Fruit fly (Drosophila melanogaster) whole organism, embryonic: ENCODE data around the gene CG43251.

Experiments used
- Ada2b ChIP-seq: fragments of 200-800 bp; sonication (Bioruptor generic); IDR thresholded peaks from 2 replicates; pipeline ENCODE4 v1.3.6; 2022; ENCODE audit warnings: missing biosample characterization, missing genetic modification characterization
- Antp ChIP-seq: fragments of 200-800 bp; sonication (Bioruptor generic); optimal IDR thresholded peaks from 3 replicates; lab custom pipeline; 2016; ENCODE audit warnings: missing biosample characterization, missing genetic modification characterization
- Atf6 ChIP-seq: fragments of 200-800 bp; sonication (Bioruptor generic); IDR thresholded peaks from 2 replicates; pipeline ENCODE4 v1.3.6; 2022; ENCODE audit warnings: missing biosample characterization, missing genetic modification characterization
- B-H1 ChIP-seq: fragments of 200-800 bp; sonication (Bioruptor generic); IDR thresholded peaks from 3 replicates; pipeline ENCODE4 v1.3.6; 2022; ENCODE audit warnings: missing biosample characterization, missing genetic modification characterization
- C15 ChIP-seq: fragments of 200-800 bp; sonication (Bioruptor generic); IDR thresholded peaks from 3 replicates; pipeline ENCODE4 v1.3.6; 2022; ENCODE audit warnings: missing biosample characterization, missing genetic modification characterization
- CG10267 ChIP-seq: fragments of 200-800 bp; sonication (Bioruptor generic); optimal IDR thresholded peaks from 2 replicates; lab custom pipeline; 2018; ENCODE audit warnings: missing biosample characterization, mild to moderate bottlenecking, missing genetic modification characterization, moderate library complexity
- CG11560 ChIP-seq: fragments of 200-800 bp; sonication (Bioruptor generic); IDR thresholded peaks from 3 replicates; pipeline ENCODE4 v1.3.6; 2022; ENCODE audit warnings: missing biosample characterization, missing genetic modification characterization
- CG15479 ChIP-seq: fragments of 200-800 bp; sonication (Bioruptor generic); optimal IDR thresholded peaks from 3 replicates; lab custom pipeline; 2019; ENCODE audit warnings: missing biosample characterization, mild to moderate bottlenecking, missing genetic modification characterization, moderate library complexity
- CG18599 ChIP-seq: fragments of 200-800 bp; sonication (Bioruptor generic); optimal IDR thresholded peaks from 3 replicates; lab custom pipeline; 2017; ENCODE audit warnings: missing biosample characterization, missing genetic modification characterization, mild to moderate bottlenecking, moderate library complexity, missing genetic modification reagents
- CG2129 ChIP-seq: fragments of 200-800 bp; sonication (Bioruptor generic); IDR thresholded peaks from 2 replicates; pipeline ENCODE4 v1.3.6; 2022; ENCODE audit warnings: missing biosample characterization, missing genetic modification characterization; ENCODE audit not compliant: partially characterized antibody
- CG42726 ChIP-seq: fragments of 200-800 bp; sonication (Bioruptor generic); IDR thresholded peaks from 2 replicates; pipeline ENCODE4 v1.3.6; 2022; ENCODE audit warnings: missing biosample characterization, missing genetic modification characterization; ENCODE audit not compliant: partially characterized antibody
- CG4360 ChIP-seq: fragments of 200-800 bp; sonication (Bioruptor generic); IDR thresholded peaks from 2 replicates; pipeline ENCODE4 v1.3.6; 2022; ENCODE audit warnings: missing biosample characterization, missing genetic modification characterization
- CG6813 ChIP-seq: fragments of 200-800 bp; sonication (Bioruptor generic); optimal IDR thresholded peaks from 2 replicates; lab custom pipeline; 2017; ENCODE audit warnings: missing biosample characterization, missing genetic modification characterization, mild to moderate bottlenecking, moderate library complexity, missing genetic modification reagents
- CG7928 ChIP-seq: fragments of 200-800 bp; sonication (Bioruptor generic); optimal IDR thresholded peaks from 2 replicates; lab custom pipeline; 2017; ENCODE audit warnings: missing biosample characterization, mild to moderate bottlenecking, missing genetic modification characterization
- CG9609 ChIP-seq: fragments of 200-800 bp; sonication (Bioruptor generic); optimal IDR thresholded peaks from 3 replicates; lab custom pipeline; 2016; ENCODE audit warnings: missing biosample characterization, missing genetic modification characterization
- CHES-1-like ChIP-seq: fragments of 200-800 bp; sonication (Bioruptor generic); optimal IDR thresholded peaks from 2 replicates; lab custom pipeline; 2016; ENCODE audit warnings: missing biosample characterization, missing genetic modification characterization
- CTCF ChIP-seq: fragments of 200-800 bp; sonication (Bioruptor generic); optimal IDR thresholded peaks from 2 replicates; lab custom pipeline; 2017; ENCODE audit warnings: missing biosample characterization, mild to moderate bottlenecking, missing genetic modification characterization, moderate library complexity
- D19A ChIP-seq: fragments of 200-800 bp; optimal IDR thresholded peaks from 3 replicates; lab custom pipeline; 2019; ENCODE audit warnings: missing biosample characterization, mild to moderate bottlenecking, missing genetic modification characterization, moderate library complexity
- Deaf1 ChIP-seq: fragments of 200-800 bp; optimal IDR thresholded peaks from 3 replicates; lab custom pipeline; 2019; ENCODE audit warnings: missing biosample characterization, mild to moderate bottlenecking, missing genetic modification characterization, moderate library complexity
- Dip3 ChIP-seq: fragments of 200-800 bp; sonication (Bioruptor generic); optimal IDR thresholded peaks from 3 replicates; lab custom pipeline; 2016; ENCODE audit warnings: missing biosample characterization, missing genetic modification characterization
- Ets97D ChIP-seq: fragments of 200-800 bp; sonication (Bioruptor generic); optimal IDR thresholded peaks from 3 replicates; lab custom pipeline; 2016; ENCODE audit warnings: missing biosample characterization, missing genetic modification characterization
- HLHmδ ChIP-seq: fragments of 200-800 bp; sonication (Bioruptor generic); optimal IDR thresholded peaks from 2 replicates; lab custom pipeline; 2018; ENCODE audit warnings: missing biosample characterization, mild to moderate bottlenecking, missing genetic modification characterization, moderate library complexity
- Hmx ChIP-seq: fragments of 200-800 bp; sonication (Bioruptor generic); optimal IDR thresholded peaks from 2 replicates; lab custom pipeline; 2016; ENCODE audit warnings: missing biosample characterization, missing genetic modification characterization
- Oaz ChIP-seq: fragments of 200-800 bp; sonication (Bioruptor generic); IDR thresholded peaks from 2 replicates; pipeline ENCODE4 v1.3.6; 2022; ENCODE audit warnings: missing biosample characterization, missing genetic modification characterization
- PHDP ChIP-seq: fragments of 200-800 bp; sonication (Bioruptor generic); optimal IDR thresholded peaks from 3 replicates; lab custom pipeline; 2018; ENCODE audit warnings: missing biosample characterization, mild to moderate bottlenecking, missing genetic modification characterization, moderate library complexity
- Six4 ChIP-seq: fragments of 200-800 bp; sonication (Bioruptor generic); optimal IDR thresholded peaks from 2 replicates; lab custom pipeline; 2016; ENCODE audit warnings: missing biosample characterization, missing genetic modification characterization
- Spps ChIP-seq: fragments of 200-800 bp; sonication (Bioruptor generic); optimal IDR thresholded peaks from 2 replicates; lab custom pipeline; 2018; ENCODE audit warnings: missing biosample characterization, mild to moderate bottlenecking, missing genetic modification characterization
- TFAM ChIP-seq: fragments of 200-800 bp; sonication (Bioruptor generic); optimal IDR thresholded peaks from 2 replicates; lab custom pipeline; 2017; ENCODE audit warnings: missing biosample characterization, missing genetic modification characterization, inconsistent platforms
- Xbp1 ChIP-seq: fragments of 200-800 bp; sonication (Bioruptor generic); optimal IDR thresholded peaks from 3 replicates; lab custom pipeline; 2016; ENCODE audit warnings: missing biosample characterization, mild to moderate bottlenecking, missing genetic modification characterization
- YL-1 ChIP-seq: fragments of 200-800 bp; sonication (Bioruptor generic); optimal IDR thresholded peaks from 3 replicates; lab custom pipeline; 2017; ENCODE audit warnings: missing biosample characterization, mild to moderate bottlenecking, missing genetic modification characterization
- bcd ChIP-seq: fragments of 200-800 bp; sonication (Bioruptor generic); optimal IDR thresholded peaks from 2 replicates; lab custom pipeline; 2017; ENCODE audit warnings: missing biosample characterization, mild to moderate bottlenecking, missing genetic modification characterization
- bigmax ChIP-seq: fragments of 200-800 bp; sonication (Bioruptor generic); optimal IDR thresholded peaks from 2 replicates; lab custom pipeline; 2018; ENCODE audit warnings: missing biosample characterization, mild to moderate bottlenecking, missing genetic modification characterization
- croc ChIP-seq: fragments of 200-800 bp; sonication (Bioruptor generic); conservative IDR thresholded peaks from 3 replicates; pipeline ENCODE4 v1.3.6; 2022; ENCODE audit warnings: missing biosample characterization, missing genetic modification characterization
- cwo ChIP-seq: fragments of 200-800 bp; sonication (Bioruptor generic); optimal IDR thresholded peaks from 3 replicates; lab custom pipeline; 2017; ENCODE audit warnings: missing biosample characterization, missing genetic modification characterization, mild to moderate bottlenecking, moderate library complexity, missing genetic modification reagents
- dan ChIP-seq: fragments of 200-800 bp; sonication (Bioruptor generic); IDR thresholded peaks from 2 replicates; pipeline ENCODE4 v1.3.6; 2022; ENCODE audit warnings: missing biosample characterization, missing genetic modification characterization
- danr ChIP-seq: fragments of 200-800 bp; sonication (Bioruptor generic); IDR thresholded peaks from 2 replicates; pipeline ENCODE4 v1.3.6; 2022; ENCODE audit warnings: missing biosample characterization, missing genetic modification characterization
- inv ChIP-seq: fragments of 200-800 bp; sonication (Bioruptor generic); IDR thresholded peaks from 2 replicates; pipeline ENCODE4 v1.3.6; 2022; ENCODE audit warnings: missing biosample characterization, missing genetic modification characterization; ENCODE audit not compliant: partially characterized antibody
- jigr1 ChIP-seq: fragments of 200-800 bp; sonication (Bioruptor generic); IDR thresholded peaks from 3 replicates; pipeline ENCODE4 v1.3.6; 2022; ENCODE audit warnings: missing biosample characterization, missing genetic modification characterization
- jumu ChIP-seq: fragments of 200-800 bp; sonication (Bioruptor generic); optimal IDR thresholded peaks from 3 replicates; lab custom pipeline; 2016; ENCODE audit warnings: missing biosample characterization, missing genetic modification characterization
- klu ChIP-seq: fragments of 200-800 bp; sonication (Bioruptor generic); IDR thresholded peaks from 2 replicates; pipeline ENCODE4 v1.3.6; 2022; ENCODE audit warnings: missing biosample characterization, missing genetic modification characterization
- oc ChIP-seq: fragments of 200-800 bp; sonication (Bioruptor generic); optimal IDR thresholded peaks from 2 replicates; lab custom pipeline; 2018; ENCODE audit warnings: missing biosample characterization, mild to moderate bottlenecking, missing genetic modification characterization, moderate library complexity
- phol ChIP-seq: fragments of 200-800 bp; sonication (Bioruptor generic); optimal IDR thresholded peaks from 3 replicates; lab custom pipeline; 2018; ENCODE audit warnings: missing biosample characterization, mild to moderate bottlenecking, missing genetic modification characterization, moderate library complexity
- pzg ChIP-seq: fragments of 200-800 bp; sonication (Bioruptor generic); optimal IDR thresholded peaks from 3 replicates; lab custom pipeline; 2018; ENCODE audit warnings: missing biosample characterization, mild to moderate bottlenecking, missing genetic modification characterization, moderate library complexity
- schlank ChIP-seq: fragments of 200-800 bp; sonication (Bioruptor generic); optimal IDR thresholded peaks from 2 replicates; lab custom pipeline; 2018; ENCODE audit warnings: missing biosample characterization, mild to moderate bottlenecking, missing genetic modification characterization
- scrt ChIP-seq: fragments of 200-800 bp; sonication (Bioruptor generic); optimal IDR thresholded peaks from 2 replicates; lab custom pipeline; 2018; ENCODE audit warnings: missing biosample characterization, mild to moderate bottlenecking, missing genetic modification characterization, moderate library complexity
- sug ChIP-seq: fragments of 200-800 bp; optimal IDR thresholded peaks from 2 replicates; lab custom pipeline; 2019; ENCODE audit warnings: missing biosample characterization, mild to moderate bottlenecking, missing genetic modification characterization, moderate library complexity
- tap ChIP-seq: fragments of 200-800 bp; optimal IDR thresholded peaks from 3 replicates; lab custom pipeline; 2019; ENCODE audit warnings: missing biosample characterization, mild to moderate bottlenecking, missing genetic modification characterization, moderate library complexity
- vvl ChIP-seq: fragments of 200-800 bp; sonication (Bioruptor generic); IDR thresholded peaks from 2 replicates; pipeline ENCODE4 v1.3.6; 2022; ENCODE audit warnings: missing biosample characterization, missing genetic modification characterization
- wdn ChIP-seq: fragments of 200-800 bp; sonication (Bioruptor generic); IDR thresholded peaks from 2 replicates; pipeline ENCODE4 v1.3.6; 2022; ENCODE audit warnings: missing biosample characterization, missing genetic modification characterization

The CG43251 gene

DNA sequence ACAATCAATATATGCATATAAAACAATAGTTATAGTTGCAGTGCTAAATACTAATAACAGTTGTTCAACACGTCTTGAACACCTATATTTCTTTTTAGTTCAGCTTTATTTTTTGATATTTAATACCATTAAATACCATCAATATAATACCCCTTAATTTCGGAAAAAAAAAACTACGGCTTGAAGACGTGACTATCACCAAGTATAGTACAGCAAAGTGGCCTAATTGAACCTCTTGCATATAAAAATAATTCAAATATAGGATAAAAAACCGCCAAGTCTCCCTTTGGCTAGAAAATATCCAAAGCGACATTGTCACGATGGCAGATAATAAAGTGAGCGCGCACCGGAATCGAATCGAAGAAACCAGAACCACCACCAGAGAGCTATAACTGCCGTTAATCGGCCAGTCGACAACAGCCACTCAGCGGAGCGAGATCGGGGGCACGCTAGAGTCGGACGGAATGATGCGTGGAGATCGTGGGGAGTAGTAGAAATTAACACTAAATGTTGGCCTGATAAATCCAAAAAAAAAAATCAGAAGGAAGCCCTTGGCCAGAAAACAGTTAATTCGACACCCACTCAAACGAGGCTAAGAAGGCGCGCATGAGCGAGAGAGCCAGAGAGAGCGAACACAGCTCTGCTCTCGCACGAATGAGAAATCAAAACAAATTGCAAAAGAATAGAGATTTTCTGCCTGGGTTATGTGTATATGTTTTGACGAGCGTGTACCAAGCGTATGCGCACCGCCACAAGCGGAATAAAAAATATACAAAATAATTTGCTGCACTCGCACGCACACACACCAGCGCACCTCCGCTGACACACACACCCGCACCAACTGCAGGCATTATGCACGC, 26.4 kb downstream of the CG43251 start (continued):
- TF ChIP-seq CG10267 (tag; lab: Kevin White, UChicago) (peak; percentile 49), CG9609 (GFP tag; lab: Kevin White, UChicago) (no peak), bcd (GFP tag; lab: Kevin White, UChicago) (peak; percentile 24), cwo (GFP tag; lab: Kevin White, UChicago) (no peak), schlank (no peak), Six4 (GFP tag; lab: Kevin White, UChicago) (peak; percentile 18), vvl (GFP tag; lab: Robert Waterston, UW) (peak; percentile 68), CG4360 (GFP tag; lab: Robert Waterston, UW) (peak; percentile 37; the same call in 1 of the 2 replicates), danr (GFP tag; lab: Robert Waterston, UW) (no peak), YL-1 (peak; percentile 9), oc (tag; lab: Kevin White, UChicago) (peak; percentile 26), HLHmδ (GFP tag; lab: Kevin White, UChicago) (peak; percentile 79), bigmax (peak; percentile 37), Deaf1 (tag; lab: Kevin White, UChicago) (peak; percentile 35), CG7928 (GFP tag; lab: Kevin White, UChicago) (no peak), Hmx (peak; percentile 2), jigr1 (GFP tag; lab: Robert Waterston, UW) (no peak), pzg (GFP tag; lab: Kevin White, UChicago) (peak; percentile 12), Atf6 (GFP tag; lab: Robert Waterston, UW) (peak; percentile 45; the same call in 1 of the 2 replicates), CG42726 (GFP tag; lab: Robert Waterston, UW) (peak; percentile 53; the same call in 1 of the 2 replicates), Xbp1 (GFP tag; lab: Kevin White, UChicago) (peak; percentile 21), Ada2b (GFP tag; lab: Robert Waterston, UW) (no peak), inv (GFP tag; lab: Robert Waterston, UW) (0 out of 2 replicates have a peak, but pooled peaks have one; percentile 27), croc (GFP tag; lab: Robert Waterston, UW) (no peak), PHDP (peak; percentile 10), phol (tag; lab: Kevin White, UChicago) (peak; percentile 50), CG15479 (GFP tag; lab: Kevin White, UChicago) (no peak), CG2129 (GFP tag; lab: Robert Waterston, UW) (no peak), Antp (peak; percentile 9), B-H1 (GFP tag; lab: Robert Waterston, UW) (no peak; the same call in 2 of the 3 replicates), jumu (GFP tag; lab: Kevin White, UChicago) (no peak), Dip3 (GFP tag; lab: Kevin White, UChicago) (peak; percentile 48), D19A (peak; percentile 40), CG6813 (GFP tag; lab: Kevin White, UChicago) (peak; percentile 40), Ets97D (GFP tag; lab: Kevin White, UChicago) (no peak), TFAM (no peak), CG11560 (tag; lab: Robert Waterston, UW) (no peak), wdn (GFP tag; lab: Robert Waterston, UW) (peak; percentile 82), Oaz (GFP tag; lab: Robert Waterston, UW) (no peak), Spps (no peak), CHES-1-like (GFP tag; lab: Kevin White, UChicago) (peak; percentile 56), scrt (GFP tag; lab: Kevin White, UChicago) (peak; percentile 37), C15 (GFP tag; lab: Robert Waterston, UW) (no peak), klu (GFP tag; lab: Robert Waterston, UW) (no peak), dan (GFP tag; lab: Robert Waterston, UW) (no peak), sug (peak; percentile 73), tap (tag; lab: Kevin White, UChicago) (no peak), CG18599 (GFP tag; lab: Kevin White, UChicago) (peak; percentile 40), CTCF (GFP tag; lab: Kevin White, UChicago) (peak; percentile 15)
